Fruit fly (Drosophila melanogaster): ENCODE results near the gene CG7115.

The CG7115 gene

DNA sequence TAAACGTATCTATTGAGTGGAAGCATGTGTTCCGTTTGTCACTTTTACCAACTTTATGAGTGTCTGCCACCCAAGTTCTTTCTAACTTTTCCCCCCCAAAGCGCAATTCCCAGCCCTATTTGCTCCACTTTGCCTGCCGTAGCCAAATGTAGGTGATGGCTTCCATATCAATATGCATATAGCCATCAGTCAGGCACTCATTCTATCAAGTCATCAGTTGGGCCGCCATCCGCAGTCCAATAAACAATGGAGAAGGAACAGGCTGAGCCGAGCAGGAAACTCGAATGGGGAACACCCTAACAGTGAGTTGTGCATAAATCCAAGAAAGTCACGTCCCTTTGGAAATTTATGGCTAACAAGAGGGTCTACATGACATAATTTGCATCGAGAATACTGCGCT is 13.4 kb upstream of the CG7115 start:
- TF ChIP-seq Hr83 (GFP tag; optimal IDR thresholded peaks at IDR 0.05; ENCODE audit: poor library complexity, severe bottlenecking) = no peak
- no peak for TF ChIP-seq OdsH (GFP tag; optimal IDR thresholded peaks at IDR 0.05)
- TF ChIP-seq woc (GFP tag; optimal IDR thresholded peaks at IDR 0.05) = no peak
- TF ChIP-seq psq (GFP tag; optimal IDR thresholded peaks at IDR 0.05) = no peak
- TF ChIP-seq brk (GFP tag; optimal IDR thresholded peaks at IDR 0.05) = no peak

DNA sequence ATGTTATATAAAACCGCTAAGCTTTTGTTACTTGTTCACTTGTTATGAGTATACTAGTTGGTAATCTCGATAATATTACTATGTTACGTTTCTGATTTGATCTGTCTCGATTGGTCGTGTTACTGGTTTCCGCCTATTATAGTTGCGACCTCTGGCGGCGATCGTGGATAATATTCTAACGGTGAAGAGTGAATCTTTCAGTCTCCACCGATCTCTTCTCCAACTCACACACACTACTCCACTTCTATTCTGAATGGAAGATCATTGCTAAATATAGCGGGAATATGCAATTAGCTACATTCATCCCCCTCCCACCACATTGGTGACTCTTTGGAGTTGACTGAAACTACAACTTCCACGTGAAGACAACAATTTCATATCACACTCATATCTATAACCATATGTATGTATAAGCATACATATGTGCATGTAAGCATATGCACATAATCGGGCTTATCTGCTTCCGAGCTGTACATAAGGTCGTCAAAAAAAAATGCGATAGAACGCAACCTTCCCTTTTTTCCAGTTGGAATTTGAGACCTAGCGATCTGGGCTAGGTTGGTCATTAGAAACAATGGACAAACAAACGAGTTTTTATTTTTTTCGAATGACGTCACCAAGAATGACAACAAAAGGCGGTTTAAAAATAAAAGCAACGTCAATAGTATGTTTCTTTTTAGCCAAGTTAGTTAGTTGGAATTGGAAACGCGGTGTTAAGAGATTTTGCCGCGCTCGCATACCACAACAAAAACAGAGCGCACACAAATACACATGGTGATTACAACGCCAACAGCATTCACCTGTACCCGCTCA is 11.9 kb upstream of the CG7115 start:
- TF ChIP-seq dsf (GFP tag; optimal IDR thresholded peaks at IDR 0.05; ENCODE audit: borderline replicate concordance) = no peak
- TF ChIP-seq GATAd (GFP tag; optimal IDR thresholded peaks at IDR 0.05) = no peak
- TF ChIP-seq jim (GFP tag; optimal IDR thresholded peaks at IDR 0.05) = peak; percentile 18
- peak; percentile 16 for TF ChIP-seq brk (GFP tag; optimal IDR thresholded peaks at IDR 0.05)

DNA sequence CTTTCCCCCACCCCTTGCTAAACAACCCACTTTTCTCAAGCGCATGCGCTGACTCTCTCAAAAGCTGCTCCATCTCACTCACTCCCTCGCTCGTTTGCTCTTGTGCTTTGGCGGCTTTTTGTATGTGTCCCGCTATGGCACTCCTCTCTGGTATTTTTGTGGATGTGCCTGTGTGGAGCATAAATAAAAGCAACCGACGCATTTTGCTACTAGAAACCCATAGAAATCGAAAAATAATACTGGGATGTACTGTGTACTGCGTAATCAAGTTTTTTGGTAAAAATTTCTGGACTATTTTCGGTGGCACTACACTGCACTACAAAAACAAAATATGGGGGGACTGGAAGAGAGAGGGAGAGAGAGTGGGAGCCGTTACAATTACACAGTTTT is 11.3 kb upstream of the CG7115 start:
- TF ChIP-seq OdsH (GFP tag; optimal IDR thresholded peaks at IDR 0.05) = no peak
- TF ChIP-seq Myc (optimal IDR thresholded peaks at IDR 0.05) = no peak
- no peak for TF ChIP-seq HLH106 (tag; optimal IDR thresholded peaks at IDR 0.05)
- TF ChIP-seq dl (GFP tag; optimal IDR thresholded peaks at IDR 0.05; ENCODE audit: insufficient read depth in 1 of 2, partially characterized antibody in 2 of 2) = peak; percentile 93 to 95
- TF ChIP-seq Hr83 (GFP tag; optimal IDR thresholded peaks at IDR 0.05; ENCODE audit: poor library complexity, severe bottlenecking) = peak; percentile 95
- no peak for TF ChIP-seq sv (GFP tag; optimal IDR thresholded peaks at IDR 0.05)
- no peak for TF ChIP-seq GATAd (GFP tag; optimal IDR thresholded peaks at IDR 0.05)
- TF ChIP-seq Rel (GFP tag; optimal IDR thresholded peaks at IDR 0.05) = no peak
- TF ChIP-seq Rel (tag; optimal IDR thresholded peaks at IDR 0.05) = peak; percentile 68
- TF ChIP-seq rgr (GFP tag; optimal IDR thresholded peaks at IDR 0.05) = peak; percentile 41
- TF ChIP-seq woc (GFP tag; optimal IDR thresholded peaks at IDR 0.05) = no peak
- TF ChIP-seq Jra (GFP tag; optimal IDR thresholded peaks at IDR 0.05) = peak; percentile 39
- peak; percentile 59 for TF ChIP-seq h (GFP tag; optimal IDR thresholded peaks at IDR 0.05)
- peak; percentile 40 for TF ChIP-seq br (GFP tag; optimal IDR thresholded peaks at IDR 0.05)
- TF ChIP-seq psq (GFP tag; optimal IDR thresholded peaks at IDR 0.05) = peak; percentile 30
- TF ChIP-seq Abd-B (GFP tag; optimal IDR thresholded peaks at IDR 0.05) = no peak
- TF ChIP-seq CrebA (GFP tag; optimal IDR thresholded peaks at IDR 0.05; ENCODE audit: borderline replicate concordance) = no peak
- TF ChIP-seq N (GFP tag; optimal IDR thresholded peaks at IDR 0.05) = peak; percentile 71
- peak; percentile 53 for TF ChIP-seq fru (GFP tag; optimal IDR thresholded peaks at IDR 0.05)
- TF ChIP-seq CG9705 (GFP tag; optimal IDR thresholded peaks at IDR 0.05) = peak; percentile 19
- peak; percentile 99 for TF ChIP-seq Dif (GFP tag; optimal IDR thresholded peaks at IDR 0.05; ENCODE audit: partially characterized antibody)
- TF ChIP-seq dmrt93B (GFP tag; optimal IDR thresholded peaks at IDR 0.05) = no peak
- TF ChIP-seq ey (GFP tag; optimal IDR thresholded peaks at IDR 0.05) = peak; percentile 6
- TF ChIP-seq Hnf4 (GFP tag; optimal IDR thresholded peaks at IDR 0.05) = no peak
- no peak for TF ChIP-seq sage (GFP tag; optimal IDR thresholded peaks at IDR 0.05)
- TF ChIP-seq Vsx2 (GFP tag; optimal IDR thresholded peaks at IDR 0.05; ENCODE audit: partially characterized antibody) = peak; percentile 99
- TF ChIP-seq Sp1 (GFP tag; optimal IDR thresholded peaks at IDR 0.05) = peak; percentile 26
- TF ChIP-seq CG32264 (GFP tag; optimal IDR thresholded peaks at IDR 0.05) = no peak
- TF ChIP-seq tai (GFP tag; optimal IDR thresholded peaks at IDR 0.05) = no peak

DNA sequence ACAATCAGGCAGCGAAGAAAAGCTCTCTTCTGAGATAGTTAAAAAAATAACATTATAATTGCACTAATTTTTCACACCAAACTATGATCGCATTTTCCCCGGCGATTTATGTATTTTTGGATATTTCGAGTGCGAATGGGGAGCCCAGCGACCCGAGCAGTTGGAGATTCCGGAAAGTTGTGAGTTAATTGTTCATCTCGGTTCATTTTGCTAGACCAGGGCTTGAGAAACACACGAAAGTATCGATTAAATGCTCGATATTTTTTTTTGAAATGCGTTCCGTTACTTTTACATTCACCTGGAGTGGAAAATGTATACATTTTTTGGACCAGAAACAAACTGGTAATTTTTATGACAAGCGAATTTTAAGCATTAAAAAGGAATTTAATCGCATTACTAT is 10.4 kb upstream of the CG7115 start, which contains the start of gene Cdc14:
Gene Cdc14 (minus strand): TSS at position 185 of the 400 bp plus-strand sequence.
- no peak for TF ChIP-seq Dfd (GFP tag; optimal IDR thresholded peaks at IDR 0.05)
- TF ChIP-seq Vsx2 (GFP tag; optimal IDR thresholded peaks at IDR 0.05; ENCODE audit: partially characterized antibody) = peak; percentile 28
- peak in 1 of 2 experiments; percentile 4 for TF ChIP-seq foxo (GFP tag; optimal IDR thresholded peaks at IDR 0.05)
- no peak for TF ChIP-seq Hr78 (GFP tag; optimal IDR thresholded peaks at IDR 0.05)
- TF ChIP-seq Abd-B (GFP tag; optimal IDR thresholded peaks at IDR 0.05) = no peak
- TF ChIP-seq h (GFP tag; optimal IDR thresholded peaks at IDR 0.05) = no peak
- no peak for TF ChIP-seq Myc (optimal IDR thresholded peaks at IDR 0.05)
- TF ChIP-seq pan (optimal IDR thresholded peaks at IDR 0.05) = no peak
- no peak for TF ChIP-seq dsf (GFP tag; optimal IDR thresholded peaks at IDR 0.05; ENCODE audit: borderline replicate concordance)
- no peak for TF ChIP-seq usp (GFP tag; optimal IDR thresholded peaks at IDR 0.05)
- TF ChIP-seq sage (GFP tag; optimal IDR thresholded peaks at IDR 0.05) = no peak
- peak; percentile 3 for TF ChIP-seq Sp1 (GFP tag; optimal IDR thresholded peaks at IDR 0.05)
- no peak for TF ChIP-seq tai (GFP tag; optimal IDR thresholded peaks at IDR 0.05)
- peak; percentile 60 for TF ChIP-seq Hr83 (GFP tag; optimal IDR thresholded peaks at IDR 0.05; ENCODE audit: poor library complexity, severe bottlenecking)
- no peak for TF ChIP-seq jim (GFP tag; optimal IDR thresholded peaks at IDR 0.05)
- no peak for TF ChIP-seq rgr (GFP tag; optimal IDR thresholded peaks at IDR 0.05)
- TF ChIP-seq OdsH (GFP tag; optimal IDR thresholded peaks at IDR 0.05) = no peak
- no peak for TF ChIP-seq sv (GFP tag; optimal IDR thresholded peaks at IDR 0.05)
- TF ChIP-seq dl (GFP tag; optimal IDR thresholded peaks at IDR 0.05; ENCODE audit: insufficient read depth in 1 of 2, partially characterized antibody in 2 of 2) = no peak
- TF ChIP-seq fru (GFP tag; optimal IDR thresholded peaks at IDR 0.05) = peak; percentile 5
- no peak for TF ChIP-seq psq (GFP tag; optimal IDR thresholded peaks at IDR 0.05)
- no peak for TF ChIP-seq Dif (GFP tag; optimal IDR thresholded peaks at IDR 0.05; ENCODE audit: partially characterized antibody)
- no peak for TF ChIP-seq GATAd (GFP tag; optimal IDR thresholded peaks at IDR 0.05)
- no peak for TF ChIP-seq Hnf4 (GFP tag; optimal IDR thresholded peaks at IDR 0.05)
- no peak for TF ChIP-seq lola (GFP tag; optimal IDR thresholded peaks at IDR 0.05)
- no peak for TF ChIP-seq CG32264 (GFP tag; optimal IDR thresholded peaks at IDR 0.05)
- no peak for TF ChIP-seq HLH106 (tag; optimal IDR thresholded peaks at IDR 0.05)
- no peak for TF ChIP-seq Jra (GFP tag; optimal IDR thresholded peaks at IDR 0.05)
- TF ChIP-seq brk (GFP tag; optimal IDR thresholded peaks at IDR 0.05) = no peak
- TF ChIP-seq br (GFP tag; optimal IDR thresholded peaks at IDR 0.05) = peak; percentile 6
- no peak for TF ChIP-seq N (GFP tag; optimal IDR thresholded peaks at IDR 0.05)
- TF ChIP-seq CrebA (GFP tag; optimal IDR thresholded peaks at IDR 0.05; ENCODE audit: borderline replicate concordance) = no peak
- TF ChIP-seq dmrt93B (GFP tag; optimal IDR thresholded peaks at IDR 0.05) = no peak
- TF ChIP-seq ey (GFP tag; optimal IDR thresholded peaks at IDR 0.05) = no peak
